Worm (Caenorhabditis elegans) whole organism, L4 larva: Measurements from ENCODE around the gene srz-83.

Experiments
- F10B5.3 ChIP-seq: sonication (generic microtip); optimal IDR thresholded peaks from 2 replicates; lab custom pipeline; 2016; ENCODE audit warnings: mild to moderate bottlenecking, missing genetic modification characterization, missing compliant biosample characterization
- F44E2.7 ChIP-seq: fragments of 200-800 bp; sonication (Bioruptor generic); IDR thresholded peaks from 2 replicates; pipeline ENCODE4 v2.1.2; 2022; ENCODE audit warnings: missing genetic modification characterization, missing compliant biosample characterization
- F49E8.2 ChIP-seq: sonication (generic microtip); optimal IDR thresholded peaks from 2 replicates; lab custom pipeline; 2016; ENCODE audit warnings: missing compliant biosample characterization, mild to moderate bottlenecking, missing genetic modification characterization, borderline replicate concordance
- aha-1 ChIP-seq: fragments of 150-350 bp; peaks from one replicate; lab custom pipeline; 2014; ENCODE audit warnings: missing biosample characterization, missing genetic modification characterization
- ama-1 ChIP-seq: fragments of 150-350 bp; optimal IDR thresholded peaks from 2 replicates; lab custom pipeline; 2014; ENCODE audit warnings: inconsistent platforms, mixed read lengths
- ceh-28 ChIP-seq: fragments of 150-350 bp; optimal IDR thresholded peaks from 2 replicates; lab custom pipeline; 2014; ENCODE audit warnings: missing biosample characterization, missing genetic modification reagents, missing genetic modification characterization
- ceh-62 ChIP-seq: sonication (generic microtip); optimal IDR thresholded peaks from 2 replicates; lab custom pipeline; 2017; ENCODE audit warnings: missing biosample characterization, missing genetic modification characterization
- ces-1 ChIP-seq: fragments of 150-350 bp; sonication (generic microtip); optimal IDR thresholded peaks from 4 replicates; lab custom pipeline; 2014; ENCODE audit warnings: missing biosample characterization, missing genetic modification reagents, missing genetic modification characterization
- cey-2 ChIP-seq: sonication (generic microtip); optimal IDR thresholded peaks from 3 replicates; lab custom pipeline; 2017; ENCODE audit warnings: missing genetic modification characterization, mild to moderate bottlenecking, missing compliant biosample characterization, antibody characterized with exemption, borderline replicate concordance; ENCODE audit not compliant: insufficient read depth
- ctbp-1 ChIP-seq: fragments of 200-800 bp; sonication (Bioruptor generic); IDR thresholded peaks from 2 replicates; pipeline ENCODE4 v1.3.6; 2022; ENCODE audit warnings: missing genetic modification reagents, missing genetic modification characterization, missing compliant biosample characterization
- daf-19 ChIP-seq: fragments of 200-800 bp; sonication (Bioruptor generic); conservative IDR thresholded peaks from 2 replicates; pipeline ENCODE4 v1.3.6; 2022; ENCODE audit warnings: missing genetic modification characterization, missing compliant biosample characterization
- dmd-6 ChIP-seq: fragments of 200-800 bp; sonication (Bioruptor generic); IDR thresholded peaks from 2 replicates; pipeline ENCODE4 v1.3.6; 2022; ENCODE audit warnings: missing genetic modification reagents, missing genetic modification characterization, missing compliant biosample characterization
- dve-1 ChIP-seq: sonication (generic microtip); optimal IDR thresholded peaks from 2 replicates; lab custom pipeline; 2017; ENCODE audit warnings: antibody characterized with exemption, mild to moderate bottlenecking, missing genetic modification characterization, missing compliant biosample characterization; ENCODE audit not compliant: insufficient read depth
- egl-27 ChIP-seq: sonication (generic microtip); optimal IDR thresholded peaks from 3 replicates; lab custom pipeline; 2017; ENCODE audit warnings: missing biosample characterization, missing genetic modification reagents, missing genetic modification characterization
- hif-1 ChIP-seq, 2 experiments: sonication (generic microtip); optimal IDR thresholded peaks; 2 replicates each; lab custom pipeline; 2016 to 2017; ENCODE audit warnings: missing compliant biosample characterization in 2 of 2, missing genetic modification characterization in 2 of 2, missing genetic modification reagents in 2 of 2, missing genotype in 2 of 2, mild to moderate bottlenecking in 1 of 2
- hlh-11 ChIP-seq: fragments of 200-800 bp; sonication (Bioruptor generic); optimal IDR thresholded peaks from 2 replicates; lab custom pipeline; 2018; ENCODE audit warnings: mild to moderate bottlenecking, missing genetic modification characterization, missing compliant biosample characterization
- lsy-2 ChIP-seq, 2 experiments: fragments of 150-350 bp in 1 of 2; sonication (generic microtip) in 1 of 2; optimal IDR thresholded peaks; 2 replicates each; lab custom pipeline; 2014 to 2017; ENCODE audit warnings: missing biosample characterization in 2 of 2, missing genetic modification characterization in 2 of 2
- mdl-1 ChIP-seq, 2 experiments: fragments of 150-350 bp in 1 of 2; sonication (generic microtip) in 1 of 2; optimal IDR thresholded peaks; 2 replicates each; lab custom pipeline; 2014 to 2017; ENCODE audit warnings: missing biosample characterization in 2 of 2, missing genetic modification characterization in 2 of 2
- mdt-29 ChIP-seq: fragments of 200-800 bp; sonication (Bioruptor generic); IDR thresholded peaks from 2 replicates; pipeline ENCODE4 v1.3.6; 2022; ENCODE audit warnings: missing genetic modification reagents, missing genetic modification characterization, missing compliant biosample characterization
- mxl-2 ChIP-seq: fragments of 200-800 bp; sonication (Bioruptor generic); conservative IDR thresholded peaks from 2 replicates; pipeline ENCODE4 v1.3.6; 2022; ENCODE audit warnings: missing genetic modification reagents, missing genetic modification characterization, missing compliant biosample characterization
- mxl-3 ChIP-seq: fragments of 200-800 bp; sonication (Bioruptor generic); optimal IDR thresholded peaks from 2 replicates; lab custom pipeline; 2018; ENCODE audit warnings: mild to moderate bottlenecking, missing genetic modification characterization, missing compliant biosample characterization
- nhr-11 ChIP-seq: fragments of 150-350 bp; optimal IDR thresholded peaks from 2 replicates; lab custom pipeline; 2014; ENCODE audit warnings: missing biosample characterization, missing genetic modification characterization
- nhr-77 ChIP-seq: fragments of 150-350 bp; optimal IDR thresholded peaks from 2 replicates; lab custom pipeline; 2014; ENCODE audit warnings: missing biosample characterization, missing genetic modification characterization
- php-3 ChIP-seq: fragments of 200-800 bp; sonication (Bioruptor generic); IDR thresholded peaks from 2 replicates; pipeline ENCODE4 v1.3.6; 2022; ENCODE audit warnings: missing genetic modification reagents, missing genetic modification characterization, missing compliant biosample characterization
- sdz-12 ChIP-seq: fragments of 200-800 bp; sonication (Bioruptor generic); optimal IDR thresholded peaks from 2 replicates; lab custom pipeline; 2018; ENCODE audit warnings: mild to moderate bottlenecking, missing genetic modification characterization, missing compliant biosample characterization
- spr-1 ChIP-seq: sonication (generic microtip); optimal IDR thresholded peaks from 2 replicates; lab custom pipeline; 2016; ENCODE audit warnings: mild to moderate bottlenecking, missing genetic modification characterization, missing compliant biosample characterization
- unc-62 ChIP-seq, 3 experiments: fragments of 150-350 bp in 1 of 3; sonication (generic microtip); optimal IDR thresholded peaks in 2 of 3; peaks in 1 of 3; 1 replicate in 1 of 3; 2 replicates in 2 of 3; lab custom pipeline; 2014 to 2017; ENCODE audit warnings: missing biosample characterization in 3 of 3, missing genetic modification characterization in 3 of 3, missing genetic modification reagents in 3 of 3, missing genotype in 1 of 3
- zfp-2 ChIP-seq: sonication (generic microtip); optimal IDR thresholded peaks from 2 replicates; lab custom pipeline; 2016; ENCODE audit warnings: mild to moderate bottlenecking, missing genetic modification characterization, missing compliant biosample characterization
- zfp-3 ChIP-seq: fragments of 200-800 bp; sonication (Bioruptor generic); conservative IDR thresholded peaks from 2 replicates; pipeline ENCODE4 v1.3.6; 2022; ENCODE audit warnings: missing genetic modification reagents, missing genetic modification characterization, missing compliant biosample characterization
- ztf-11 ChIP-seq: fragments of 150-350 bp; optimal IDR thresholded peaks from 2 replicates; lab custom pipeline; 2014; ENCODE audit warnings: missing biosample characterization, missing genetic modification characterization
- ztf-7 ChIP-seq: fragments of 150-350 bp; optimal IDR thresholded peaks from 2 replicates; lab custom pipeline; 2014; ENCODE audit warnings: missing biosample characterization, missing genetic modification characterization

srz-83 gene

DNA sequence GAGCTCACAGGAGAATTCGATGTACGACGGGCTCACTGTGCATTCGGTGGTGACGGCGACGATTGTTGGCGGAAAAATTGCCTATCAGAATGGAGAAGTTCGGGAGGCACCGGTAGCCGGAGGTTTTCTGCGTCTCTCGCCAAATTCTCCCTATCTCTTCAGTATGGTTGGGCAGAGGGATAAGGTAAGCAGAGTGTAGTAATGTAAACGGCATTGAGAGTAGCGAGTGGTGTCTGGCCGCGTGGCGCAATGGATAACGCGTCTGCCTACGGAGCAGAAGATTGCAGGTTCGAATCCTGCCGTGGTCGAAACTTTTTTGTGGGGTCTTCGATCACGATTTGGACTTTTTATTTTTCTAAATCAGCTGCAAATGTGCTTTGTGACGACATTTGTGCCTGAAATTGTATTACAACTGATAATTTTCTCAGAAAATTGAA is 20.4 kb downstream of the srz-83 start (continued):
- TF ChIP-seq ztf-7 (tag; lab: Kevin White, UChicago) (no peak), hlh-11 (tag; lab: Kevin White, UChicago) (peak; percentile 27), lsy-2 (tag; optimal IDR thresholded peaks at IDR 0.05; lab: Kevin White, UChicago) (peak in 1 of 2 experiments; percentile 49), ztf-11 (tag; lab: Kevin White, UChicago) (no peak), cey-2 (tag; lab: Kevin White, UChicago) (no peak), aha-1 (peak; percentile 84), daf-19 (GFP tag; lab: Robert Waterston, UW) (peak; percentile 78), F44E2.7 (no peak), ces-1 (no peak), unc-62 (GFP tag; optimal IDR thresholded peaks at IDR 0.05 in 1 of 2; lab: Kevin White, UChicago) (no peak), unc-62 (tag; optimal IDR thresholded peaks at IDR 0.05; lab: Kevin White, UChicago) (no peak), spr-1 (tag; lab: Kevin White, UChicago) (peak; percentile 61), dve-1 (tag; lab: Kevin White, UChicago) (peak; percentile 17), mdl-1 (tag; optimal IDR thresholded peaks at IDR 0.05; lab: Kevin White, UChicago) (no peak), ceh-62 (tag; lab: Kevin White, UChicago) (no peak), hif-1 (tag; optimal IDR thresholded peaks at IDR 0.05; lab: Kevin White, UChicago) (peak in 1 of 2 experiments; percentile 16), dmd-6 (GFP tag; lab: Robert Waterston, UW) (peak; percentile 58), mdt-29 (GFP tag; lab: Robert Waterston, UW) (no peak), ctbp-1 (GFP tag; lab: Robert Waterston, UW) (peak; percentile 81), nhr-11 (tag; lab: Kevin White, UChicago) (peak; percentile 49), sdz-12 (GFP tag; lab: Kevin White, UChicago) (peak; percentile 73), zfp-3 (GFP tag; lab: Robert Waterston, UW) (peak; percentile 46; the same call in 1 of the 2 replicates)

DNA sequence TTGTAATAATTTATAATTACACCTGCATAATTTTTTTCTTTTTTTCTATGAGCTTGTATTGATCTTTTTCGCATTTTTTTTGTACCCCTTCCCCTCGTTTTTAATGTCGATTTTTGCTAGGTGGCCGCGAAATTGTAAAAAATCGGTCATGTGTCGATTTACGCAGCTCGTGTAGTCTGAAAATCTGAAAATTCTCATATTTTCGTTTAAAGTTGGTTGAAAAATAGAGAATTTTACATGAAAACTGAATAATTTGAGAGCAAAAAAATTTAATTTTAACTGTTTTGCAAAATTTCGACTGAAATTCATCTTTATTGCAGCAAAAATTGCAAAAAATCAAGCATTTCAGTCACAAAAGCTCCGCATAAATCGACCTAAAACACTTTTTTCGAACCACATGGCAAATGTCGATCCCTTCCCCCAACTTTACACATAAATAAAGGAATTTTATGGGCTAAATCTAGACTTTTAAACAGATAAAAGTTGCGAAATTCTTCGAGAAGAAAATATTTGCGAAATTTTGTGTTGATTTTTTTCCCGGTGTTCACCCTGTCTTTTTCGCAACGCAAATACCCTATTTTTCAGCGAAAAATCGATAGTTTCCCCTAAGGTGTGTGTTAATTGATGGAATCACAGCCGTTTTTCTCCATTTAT is 22.0 kb downstream of the srz-83 start:
- TF ChIP-seq F49E8.2 (no peak), unc-62 (GFP tag; optimal IDR thresholded peaks at IDR 0.05 in 1 of 2; lab: Kevin White, UChicago) (peak in 1 of 2 experiments; percentile 82), unc-62 (tag; optimal IDR thresholded peaks at IDR 0.05; lab: Kevin White, UChicago) (no peak)
- TF ChIP-seq, all 104 proteins: peak for 1

DNA sequence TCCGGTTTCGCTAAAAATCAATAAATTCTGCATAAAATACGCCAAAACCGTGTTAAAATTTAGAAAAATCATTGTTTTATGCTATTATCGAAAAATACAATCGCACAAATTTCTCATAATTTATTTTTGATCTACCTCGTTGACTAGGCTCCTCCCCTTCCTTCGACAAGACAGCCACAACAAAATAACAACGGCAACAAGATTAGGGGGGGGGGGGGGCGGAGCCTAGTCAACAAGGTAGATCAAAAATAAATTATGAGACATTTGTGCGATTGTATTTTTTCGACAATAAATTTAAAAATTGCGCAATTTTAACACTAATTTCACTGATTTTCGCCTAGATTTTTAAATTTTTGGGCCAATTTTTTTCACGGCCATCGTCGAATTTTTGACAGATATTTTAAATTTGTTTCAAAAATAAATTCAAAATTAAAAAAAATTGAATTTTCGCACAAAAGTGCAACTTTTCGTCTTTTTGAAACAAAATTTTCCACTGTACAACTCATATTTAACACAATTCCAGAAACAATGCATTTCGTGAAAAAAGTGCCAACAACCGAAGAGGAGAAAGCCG is 22.7 kb downstream of the srz-83 start, which contains the start of gene M57.2:
Gene M57.2 (plus strand): TSS at position 524 of the 574 bp plus-strand sequence.
- TF ChIP-seq unc-62 (GFP tag; optimal IDR thresholded peaks at IDR 0.05 in 1 of 2; lab: Kevin White, UChicago) (no peak), unc-62 (tag; optimal IDR thresholded peaks at IDR 0.05; lab: Kevin White, UChicago) (no peak), F10B5.3 (tag; lab: Kevin White, UChicago) (no peak), mxl-2 (GFP tag; lab: Robert Waterston, UW) (no peak)

DNA sequence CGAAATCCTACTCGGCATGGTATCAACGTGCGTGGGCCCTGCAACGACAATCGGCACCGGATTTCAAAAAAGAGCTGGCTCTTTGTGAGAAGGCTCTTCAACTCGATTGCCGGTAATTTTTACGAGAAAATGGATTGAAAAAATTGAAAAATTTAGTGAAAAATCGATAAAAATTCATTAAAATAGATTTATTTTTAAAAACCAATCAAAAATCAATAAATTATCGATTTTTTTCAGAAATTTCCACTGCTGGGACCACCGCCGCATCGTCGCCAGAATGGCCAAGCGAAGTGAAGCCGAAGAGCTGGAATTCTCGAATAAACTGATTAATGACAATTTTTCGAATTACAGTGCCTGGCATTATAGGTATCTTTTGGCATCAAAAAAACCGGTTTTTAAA is 23.6 kb downstream of the srz-83 start:
- TF ChIP-seq unc-62 (GFP tag; optimal IDR thresholded peaks at IDR 0.05 in 1 of 2; lab: Kevin White, UChicago): peak in 1 of 2 experiments; percentile 40
- no peak for TF ChIP-seq unc-62 (tag; optimal IDR thresholded peaks at IDR 0.05; lab: Kevin White, UChicago)
- peak; percentile 67 for TF ChIP-seq ceh-28 (tag; lab: Kevin White, UChicago)
- TF ChIP-seq zfp-2 (tag; lab: Kevin White, UChicago): no peak
- TF ChIP-seq ama-1 (lab: Kevin White, UChicago): no peak
- no peak for TF ChIP-seq nhr-77
- no peak for TF ChIP-seq mxl-3 (GFP tag; lab: Kevin White, UChicago)

DNA sequence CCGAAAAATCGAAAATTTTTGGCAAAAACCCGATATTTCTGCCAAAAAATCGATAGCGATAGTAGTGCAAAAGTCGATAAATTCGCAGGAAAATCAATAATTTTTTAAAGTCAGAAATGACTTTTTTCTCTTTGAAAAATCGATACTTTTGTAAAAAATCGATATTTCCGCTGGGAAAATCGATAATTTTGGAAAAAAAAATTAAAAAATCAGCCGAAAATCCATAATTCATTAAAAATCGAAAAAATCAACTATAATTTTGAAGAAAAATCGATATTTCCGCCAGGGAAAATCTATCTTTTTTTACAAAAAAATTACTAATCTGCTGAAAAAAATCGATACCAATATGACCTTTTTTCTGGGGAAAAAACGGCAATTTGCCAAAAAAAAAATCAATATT is 27.3 kb downstream of the srz-83 start:
- no peak for TF ChIP-seq php-3 (GFP tag; lab: Robert Waterston, UW)
- TF ChIP-seq ceh-28 (tag; lab: Kevin White, UChicago): peak; percentile 92
- TF ChIP-seq egl-27: no peak
